Worm (Caenorhabditis elegans) whole organism, L1 larva: ENCODE results near the gene C24H10.2.

Experiments used
- C04F5.9 ChIP-seq: sonication (generic microtip); optimal IDR thresholded peaks from 2 replicates; lab custom pipeline; 2016; ENCODE audit warnings: missing genetic modification characterization, missing compliant biosample characterization
- C16A3.4 ChIP-seq: fragments of 150-350 bp; optimal IDR thresholded peaks from 2 replicates; lab custom pipeline; 2014; ENCODE audit warnings: missing biosample characterization, missing genetic modification characterization
- blmp-1 ChIP-seq: fragments of 150-350 bp; optimal IDR thresholded peaks from 2 replicates; lab custom pipeline; 2014; ENCODE audit warnings: missing biosample characterization, missing genetic modification characterization
- ceh-63 ChIP-seq: fragments of 200-800 bp; sonication (Bioruptor generic); optimal IDR thresholded peaks from 2 replicates; lab custom pipeline; 2018; ENCODE audit warnings: mild to moderate bottlenecking, missing genetic modification characterization, missing compliant biosample characterization
- ceh-8 ChIP-seq: fragments of 200-800 bp; sonication (Bioruptor generic); optimal IDR thresholded peaks from 2 replicates; lab custom pipeline; 2018; ENCODE audit warnings: mild to moderate bottlenecking, missing genetic modification characterization, moderate library complexity, missing compliant biosample characterization
- ceh-82 ChIP-seq, 3 experiments: fragments of 150-350 bp in 1 of 3; sonication (generic microtip) in 2 of 3; optimal IDR thresholded peaks; 2 replicates each; lab custom pipeline; 2014 to 2017; ENCODE audit warnings: missing biosample characterization in 3 of 3, missing genetic modification characterization in 3 of 3
- ceh-88 ChIP-seq: fragments of 200-800 bp; sonication (Bioruptor generic); IDR thresholded peaks from 2 replicates; pipeline ENCODE4 v1.3.6; 2022; ENCODE audit warnings: missing genetic modification characterization, missing compliant biosample characterization
- efl-1 ChIP-seq, 4 experiments: fragments of 150-350 bp; optimal IDR thresholded peaks in 3 of 4; peaks in 1 of 4; 1 replicate in 1 of 4; 2 replicates in 3 of 4; lab custom pipeline; 2014; ENCODE audit warnings: missing biosample characterization in 2 of 4, missing genetic modification characterization in 2 of 4, missing genetic modification reagents in 2 of 4
- efl-3 ChIP-seq: fragments of 200-800 bp; sonication (Bioruptor generic); optimal IDR thresholded peaks from 2 replicates; lab custom pipeline; 2018; ENCODE audit warnings: mild to moderate bottlenecking, missing genetic modification characterization, missing compliant biosample characterization
- egl-13 ChIP-seq: sonication (generic microtip); optimal IDR thresholded peaks from 2 replicates; lab custom pipeline; 2016; ENCODE audit warnings: missing genotype, missing genetic modification reagents, missing genetic modification characterization, missing compliant biosample characterization
- elt-2 ChIP-seq: sonication (generic microtip); optimal IDR thresholded peaks from 2 replicates; lab custom pipeline; 2016; ENCODE audit warnings: missing genetic modification characterization, mild to moderate bottlenecking, inconsistent platforms, missing compliant biosample characterization, missing genetic modification reagents
- elt-3 ChIP-seq, 6 experiments: fragments of 150-350 bp in 1 of 6; sonication (generic microtip); optimal IDR thresholded peaks; 2 replicates each; lab custom pipeline; 2017 to 2018; ENCODE audit warnings: missing biosample characterization in 6 of 6, missing genetic modification characterization in 6 of 6, inconsistent platforms in 1 of 6
- grh-1 ChIP-seq: fragments of 200-800 bp; sonication (Bioruptor generic); IDR thresholded peaks from 2 replicates; pipeline ENCODE4 v1.3.6; 2022; ENCODE audit warnings: missing genetic modification reagents, missing genetic modification characterization, missing compliant biosample characterization
- hlh-17 ChIP-seq: fragments of 200-800 bp; sonication (Bioruptor generic); optimal IDR thresholded peaks from 2 replicates; lab custom pipeline; 2018; ENCODE audit warnings: missing genetic modification characterization, mild to moderate bottlenecking, missing compliant biosample characterization, moderate library complexity, borderline replicate concordance
- hpl-2 ChIP-seq: fragments of 150-350 bp; optimal IDR thresholded peaks from 2 replicates; lab custom pipeline; 2014; ENCODE audit warnings: missing biosample characterization, missing genetic modification reagents, missing genetic modification characterization
- irx-1 ChIP-seq: sonication (generic microtip); optimal IDR thresholded peaks from 2 replicates; lab custom pipeline; 2016; ENCODE audit warnings: missing genetic modification characterization, missing compliant biosample characterization
- lin-14 ChIP-seq: fragments of 200-800 bp; sonication (Bioruptor generic); optimal IDR thresholded peaks from 2 replicates; lab custom pipeline; 2018; ENCODE audit warnings: mild to moderate bottlenecking, missing genetic modification characterization, moderate library complexity, missing compliant biosample characterization
- lin-35 ChIP-seq, 2 experiments: fragments of 150-350 bp; optimal IDR thresholded peaks; 2 replicates each; lab custom pipeline; 2014; ENCODE audit warnings: missing biosample characterization in 2 of 2, missing genetic modification characterization in 2 of 2, missing genetic modification reagents in 2 of 2
- lin-39 ChIP-seq: fragments of 150-350 bp; optimal IDR thresholded peaks from 2 replicates; lab custom pipeline; 2014; ENCODE audit warnings: missing biosample characterization, missing genetic modification reagents, missing genetic modification characterization
- lsy-2 ChIP-seq, 2 experiments: fragments of 150-350 bp; optimal IDR thresholded peaks; 2 replicates each; lab custom pipeline; 2014; ENCODE audit warnings: missing biosample characterization in 2 of 2, missing genetic modification characterization in 2 of 2
- mab-9 ChIP-seq: fragments of 200-800 bp; sonication (Bioruptor generic); IDR thresholded peaks from 2 replicates; pipeline ENCODE4 v1.3.6; 2022; ENCODE audit warnings: missing genetic modification reagents, missing genetic modification characterization, missing compliant biosample characterization
- mdl-1 ChIP-seq, 2 experiments: fragments of 150-350 bp; optimal IDR thresholded peaks; 2 replicates each; lab custom pipeline; 2014 to 2017; ENCODE audit warnings: missing biosample characterization in 2 of 2, missing genetic modification characterization in 2 of 2, inconsistent platforms in 1 of 2
- mef-2 ChIP-seq: fragments of 150-350 bp; optimal IDR thresholded peaks from 2 replicates; lab custom pipeline; 2014; ENCODE audit warnings: missing biosample characterization, missing genetic modification characterization
- nhr-12 ChIP-seq: sonication (generic microtip); optimal IDR thresholded peaks from 2 replicates; lab custom pipeline; 2017; ENCODE audit warnings: missing biosample characterization, missing genetic modification characterization
- nhr-19 ChIP-seq: fragments of 200-800 bp; sonication (Bioruptor generic); conservative IDR thresholded peaks from 2 replicates; pipeline ENCODE4 v1.3.6; 2022; ENCODE audit warnings: missing genetic modification characterization, missing compliant biosample characterization
- nhr-20 ChIP-seq: sonication (generic microtip); optimal IDR thresholded peaks from 2 replicates; lab custom pipeline; 2016; ENCODE audit warnings: mild to moderate bottlenecking, missing genetic modification characterization, missing compliant biosample characterization
- nhr-237 ChIP-seq: fragments of 150-350 bp; optimal IDR thresholded peaks from 2 replicates; lab custom pipeline; 2014; ENCODE audit warnings: missing biosample characterization, missing genetic modification characterization
- nhr-28 ChIP-seq: fragments of 150-350 bp; optimal IDR thresholded peaks from 2 replicates; lab custom pipeline; 2014; ENCODE audit warnings: missing biosample characterization, missing genetic modification characterization
- nhr-47 ChIP-seq: sonication (generic microtip); optimal IDR thresholded peaks from 2 replicates; lab custom pipeline; 2016; ENCODE audit warnings: mild to moderate bottlenecking, missing genetic modification characterization, moderate library complexity, missing compliant biosample characterization
- nhr-71 ChIP-seq: sonication (generic microtip); optimal IDR thresholded peaks from 2 replicates; lab custom pipeline; 2016; ENCODE audit warnings: mild to moderate bottlenecking, missing genetic modification characterization, moderate library complexity, missing compliant biosample characterization
- nhr-84 ChIP-seq: sonication (generic microtip); optimal IDR thresholded peaks from 2 replicates; lab custom pipeline; 2017; ENCODE audit warnings: missing biosample characterization, missing genetic modification characterization
- nhr-85 ChIP-seq: sonication (generic microtip); peaks from one replicate; lab custom pipeline; 2016; ENCODE audit warnings: missing genetic modification characterization, inconsistent platforms, missing compliant biosample characterization
- nhr-90 ChIP-seq: sonication (generic microtip); optimal IDR thresholded peaks from 2 replicates; lab custom pipeline; 2016; ENCODE audit warnings: mild to moderate bottlenecking, missing genetic modification characterization, missing compliant biosample characterization; ENCODE audit not compliant: poor library complexity
- pag-3 ChIP-seq: sonication (generic microtip); optimal IDR thresholded peaks from 2 replicates; lab custom pipeline; 2017; ENCODE audit warnings: missing genetic modification characterization, mild to moderate bottlenecking, missing compliant biosample characterization, antibody characterized with exemption, borderline replicate concordance; ENCODE audit not compliant: insufficient read depth
- rnt-1 ChIP-seq: sonication (generic microtip); optimal IDR thresholded peaks from 2 replicates; lab custom pipeline; 2016; ENCODE audit warnings: mild to moderate bottlenecking, missing genetic modification characterization, moderate library complexity, missing compliant biosample characterization
- snu-23 ChIP-seq: sonication (generic microtip); optimal IDR thresholded peaks from 2 replicates; lab custom pipeline; 2016; ENCODE audit warnings: missing genetic modification characterization, missing compliant biosample characterization
- sptf-1 ChIP-seq: fragments of 150-350 bp; optimal IDR thresholded peaks from 2 replicates; lab custom pipeline; 2014; ENCODE audit warnings: missing biosample characterization, missing genetic modification characterization
- tbx-2 ChIP-seq: sonication (generic microtip); optimal IDR thresholded peaks from 2 replicates; lab custom pipeline; 2016; ENCODE audit warnings: missing genetic modification characterization, missing compliant biosample characterization
- tlp-1 ChIP-seq: fragments of 150-350 bp; optimal IDR thresholded peaks from 2 replicates; lab custom pipeline; 2014; ENCODE audit warnings: missing biosample characterization, missing genetic modification characterization
- unc-98 ChIP-seq: fragments of 200-800 bp; sonication (Bioruptor generic); IDR thresholded peaks from 2 replicates; pipeline ENCODE4 v1.3.6; 2022; ENCODE audit warnings: missing genetic modification characterization, missing compliant biosample characterization
- zag-1 ChIP-seq: fragments of 150-350 bp; optimal IDR thresholded peaks from 2 replicates; lab custom pipeline; 2014; ENCODE audit warnings: missing biosample characterization, missing genetic modification characterization
- zip-4 ChIP-seq: fragments of 200-800 bp; sonication (Bioruptor generic); optimal IDR thresholded peaks from 2 replicates; lab custom pipeline; 2018; ENCODE audit warnings: mild to moderate bottlenecking, missing genetic modification characterization, moderate library complexity, missing compliant biosample characterization

The C24H10.2 gene

ce11 chrX:5075538-5075937 is 11.1 kb downstream of the C24H10.2 start:
- TF ChIP-seq lin-14 (peak; percentile 40), blmp-1 (tag; lab: Kevin White, UChicago) (peak; percentile 74), hlh-17 (GFP tag; lab: Kevin White, UChicago) (no peak), nhr-85 (peak; percentile 77)

ce11 chrX:5077696-5078343 is 13.4 kb downstream of the C24H10.2 start, which contains the start of gene cal-5:
cal-5 (minus strand) TSS chrX:5077961.
- TF ChIP-seq nhr-12 (tag; lab: Kevin White, UChicago) (no peak), lin-39 (tag; lab: Kevin White, UChicago) (no peak), ceh-82 (tag; optimal IDR thresholded peaks at IDR 0.05; lab: Kevin White, UChicago) (peak in 1 of 3 experiments; percentile 2), nhr-85 (peak; percentile 79), hpl-2 (no peak), C04F5.9 (tag; lab: Kevin White, UChicago) (no peak), elt-2 (tag; lab: Kevin White, UChicago) (peak; percentile 66), lin-14 (peak; percentile 80), tbx-2 (tag; lab: Kevin White, UChicago) (peak; percentile 37), mab-9 (no peak), nhr-28 (no peak), snu-23 (GFP tag; lab: Kevin White, UChicago) (peak; percentile 44), ceh-88 (GFP tag; lab: Robert Waterston, UW) (no peak), rnt-1 (tag; lab: Kevin White, UChicago) (no peak), lsy-2 (tag; optimal IDR thresholded peaks at IDR 0.05; lab: Kevin White, UChicago) (peak in 1 of 2 experiments; percentile 6), ceh-8 (GFP tag; lab: Kevin White, UChicago) (no peak), irx-1 (tag; lab: Kevin White, UChicago) (no peak), nhr-20 (peak; percentile 66), egl-13 (tag; lab: Kevin White, UChicago) (no peak), mef-2 (tag; lab: Kevin White, UChicago) (no peak), efl-3 (GFP tag; lab: Kevin White, UChicago) (no peak), nhr-90 (tag; lab: Kevin White, UChicago) (peak; percentile 50), sptf-1 (tag; lab: Kevin White, UChicago) (no peak), zag-1 (no peak), nhr-47 (tag; lab: Kevin White, UChicago) (peak; percentile 26), nhr-19 (GFP tag; lab: Robert Waterston, UW) (0 out of 2 replicates have a peak, but pooled peaks have one; percentile 10), mdl-1 (tag; optimal IDR thresholded peaks at IDR 0.05; lab: Kevin White, UChicago) (peak in 1 of 2 experiments; percentile 52), elt-3 (tag; optimal IDR thresholded peaks at IDR 0.05; lab: Kevin White, UChicago) (peak in 5 of 6 experiments; percentile 8 to 71 (median 51)), C16A3.4 (tag; lab: Kevin White, UChicago) (no peak), nhr-71 (peak; percentile 57), nhr-84 (tag; lab: Kevin White, UChicago) (no peak), ceh-63 (GFP tag; lab: Kevin White, UChicago) (no peak), pag-3 (tag; lab: Kevin White, UChicago) (no peak), zip-4 (GFP tag; lab: Kevin White, UChicago) (no peak), nhr-237 (peak; percentile 33), lin-35 (GFP tag; optimal IDR thresholded peaks at IDR 0.05; lab: Kevin White, UChicago) (no peak), efl-1 (optimal IDR thresholded peaks at IDR 0.05; lab: Kevin White, UChicago) (no peak), efl-1 (GFP tag; optimal IDR thresholded peaks at IDR 0.05 in 1 of 2; lab: Kevin White, UChicago) (peak in 1 of 2 experiments; percentile 71), tlp-1 (no peak), blmp-1 (tag; lab: Kevin White, UChicago) (peak; percentile 10), grh-1 (GFP tag; lab: Robert Waterston, UW) (0 out of 2 replicates have a peak, but pooled peaks have one; percentile 15), unc-98 (GFP tag; lab: Robert Waterston, UW) (no peak)
